Worm (Caenorhabditis elegans): ENCODE data around the gene nemt-1.

The nemt-1 gene

DNA sequence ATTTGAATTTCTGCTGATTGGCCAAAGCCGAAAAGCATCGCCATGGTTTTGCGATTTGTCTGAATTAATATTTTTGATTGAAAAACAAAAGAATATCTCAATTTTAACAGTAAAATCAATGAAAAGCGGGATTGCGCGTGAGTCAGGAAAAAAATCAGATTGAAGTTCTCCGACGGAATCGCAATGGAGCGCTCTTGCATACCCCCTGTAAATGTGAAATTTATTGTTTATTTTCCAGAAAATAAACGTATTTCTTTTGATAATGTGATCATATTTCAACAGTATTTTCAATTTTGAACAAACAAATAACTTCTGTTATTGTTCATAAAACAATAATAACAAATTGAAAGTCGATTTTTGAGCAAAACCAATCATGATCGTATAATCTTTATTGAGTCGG lies 22.4 kb upstream of the nemt-1 start, which contains the start of gene vps-26:
Gene vps-26 (minus strand): TSS at position 200 of the 400 bp plus-strand sequence.
- TF ChIP-seq efl-1 (optimal IDR thresholded peaks at IDR 0.05) (peak; percentile 35 to 43), efl-1 (GFP tag; optimal IDR thresholded peaks at IDR 0.05 in 1 of 2) (peak in 1 of 2 experiments; percentile 38), snu-23 (GFP tag; optimal IDR thresholded peaks at IDR 0.05) (peak; percentile 33), unc-130 (tag; optimal IDR thresholded peaks at IDR 0.05) (no peak), fos-1 (tag; optimal IDR thresholded peaks at IDR 0.05) (no peak), rnt-1 (tag; optimal IDR thresholded peaks at IDR 0.05) (peak; percentile 7), blmp-1 (tag; optimal IDR thresholded peaks at IDR 0.05) (peak; percentile 9), F16B12.6 (tag; optimal IDR thresholded peaks at IDR 0.05) (peak; percentile 3), mep-1 (tag; optimal IDR thresholded peaks at IDR 0.05) (peak; percentile 37), mdl-1 (tag; optimal IDR thresholded peaks at IDR 0.05) (peak in 1 of 2 experiments; percentile 7), irx-1 (tag; optimal IDR thresholded peaks at IDR 0.05) (peak; percentile 13), nhr-20 (tag; optimal IDR thresholded peaks at IDR 0.05) (peak; percentile 8), lin-35 (GFP tag; optimal IDR thresholded peaks at IDR 0.05) (peak; percentile 20 to 39), nhr-85 (tag) (no peak), lin-14 (GFP tag; optimal IDR thresholded peaks at IDR 0.05) (peak; percentile 39), ztf-11 (tag; optimal IDR thresholded peaks at IDR 0.05) (no peak), dpl-1 (GFP tag; optimal IDR thresholded peaks at IDR 0.05) (peak; percentile 1 to 46 (median 13)), xbp-1 (tag; optimal IDR thresholded peaks at IDR 0.05) (peak; percentile 22), lsy-2 (tag; optimal IDR thresholded peaks at IDR 0.05) (peak; percentile 32 to 55), aly-2 (tag; optimal IDR thresholded peaks at IDR 0.05) (no peak), nhr-71 (tag; optimal IDR thresholded peaks at IDR 0.05) (peak; percentile 37), nhr-47 (tag; optimal IDR thresholded peaks at IDR 0.05) (peak; percentile 2)

DNA sequence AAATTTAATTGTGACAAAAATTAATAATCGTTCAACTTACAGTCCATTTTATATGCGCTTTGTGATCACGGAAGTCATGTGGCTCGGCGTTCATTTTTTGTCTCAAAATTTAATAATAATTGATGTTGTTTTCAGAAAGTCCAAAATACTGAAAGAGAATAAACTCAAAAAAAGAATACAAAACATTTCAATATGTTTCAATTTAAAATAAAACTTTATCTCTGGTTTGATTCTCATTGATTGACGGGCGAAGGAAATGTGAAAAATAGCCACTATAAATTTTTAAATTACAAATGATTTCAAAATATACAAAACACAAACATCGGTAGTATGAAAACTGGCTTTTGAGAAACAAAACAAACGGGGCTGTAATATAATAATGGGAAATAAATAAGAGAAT lies 20.0 kb upstream of the nemt-1 start, which contains the start of gene T20D3.6:
Gene T20D3.6 (minus strand): TSS at position 101 of the 400 bp plus-strand sequence.
- TF ChIP-seq nhr-237 (tag; optimal IDR thresholded peaks at IDR 0.05) (no peak), zip-4 (GFP tag; optimal IDR thresholded peaks at IDR 0.05) (no peak), tbx-2 (tag; optimal IDR thresholded peaks at IDR 0.05) (no peak), efl-1 (optimal IDR thresholded peaks at IDR 0.05) (no peak), efl-1 (GFP tag; optimal IDR thresholded peaks at IDR 0.05 in 1 of 2) (no peak), lin-15B (tag; optimal IDR thresholded peaks at IDR 0.05) (no peak)

DNA sequence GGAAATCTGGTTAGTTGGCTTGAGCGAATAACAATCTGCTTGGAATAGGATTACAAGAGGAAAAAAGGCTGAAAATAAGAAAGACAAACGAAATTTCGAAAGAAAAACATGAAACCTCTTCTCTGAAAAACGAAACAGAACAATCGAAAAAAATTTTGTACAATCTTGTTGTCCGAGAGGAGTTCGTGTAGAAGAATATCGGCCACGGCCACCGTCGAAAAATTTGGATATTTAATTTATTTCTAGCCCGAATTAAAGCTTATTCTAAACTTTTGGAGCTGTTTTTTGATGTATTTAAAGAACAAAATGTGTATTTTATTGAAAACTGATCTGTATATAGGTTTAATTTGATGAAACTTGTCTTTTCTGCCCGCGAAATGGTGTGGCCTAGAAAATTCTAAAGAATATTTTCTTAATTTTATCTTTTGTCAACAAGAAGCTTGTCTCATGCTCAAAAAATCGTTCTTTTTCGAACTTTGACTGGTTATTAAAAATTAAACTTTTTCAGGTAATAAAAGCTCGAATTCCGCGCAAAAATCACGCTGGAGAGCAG lies 17.4 kb upstream of the nemt-1 start, which contains the start of gene T20D3.5:
Gene T20D3.5 (plus strand): TSS at position 503 of the 553 bp plus-strand sequence.
- TF ChIP-seq dpl-1 (GFP tag; optimal IDR thresholded peaks at IDR 0.05) = no peak
- TF ChIP-seq dsc-1 (tag; optimal IDR thresholded peaks at IDR 0.05) = no peak
- peak; percentile 13 for TF ChIP-seq rnt-1 (tag; optimal IDR thresholded peaks at IDR 0.05)
- TF ChIP-seq C34B4.2 (tag; optimal IDR thresholded peaks at IDR 0.05) = no peak

DNA sequence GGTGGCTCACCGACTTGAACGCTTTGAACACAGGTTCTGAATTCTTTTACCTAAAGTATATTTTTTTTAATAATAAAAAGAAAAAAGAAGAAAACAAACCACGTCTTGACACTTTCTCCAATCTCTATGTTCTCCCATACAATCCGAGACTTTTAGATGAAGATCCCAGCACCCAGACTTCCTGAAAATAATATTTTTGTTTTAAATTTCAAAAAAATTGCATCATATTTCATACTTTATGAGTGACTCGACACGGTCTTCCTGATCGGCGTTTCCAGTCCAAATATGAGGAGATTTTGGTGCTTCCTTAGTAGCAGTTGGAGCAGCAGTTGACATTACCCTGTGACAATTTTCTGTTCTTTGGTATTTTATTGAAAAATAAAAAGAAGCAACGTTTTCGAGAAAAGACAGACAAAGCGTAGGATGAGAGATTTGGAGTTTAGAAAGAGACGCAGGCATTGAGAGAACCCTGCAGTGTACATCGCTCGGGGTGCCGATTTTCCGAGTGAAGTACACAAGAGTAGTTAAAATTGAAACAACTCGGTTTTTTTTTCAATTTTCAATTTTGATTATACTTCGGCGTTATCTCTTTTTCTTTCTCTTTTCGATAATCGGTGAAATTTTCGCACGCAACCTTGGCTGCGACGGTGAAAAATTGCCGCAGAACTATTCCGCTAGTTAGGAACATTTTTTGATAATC lies 16.5 kb upstream of the nemt-1 start, which contains the start of the genes coa-4 and T20D3.14:
Gene coa-4 (minus strand): TSS at position 51 of the 700 bp plus-strand sequence.
Gene T20D3.14 (minus strand): TSS at position 358 of the 700 bp plus-strand sequence.
- peak in 1 of 6 experiments; percentile 43 for TF ChIP-seq elt-3 (tag; optimal IDR thresholded peaks at IDR 0.05)
- peak; percentile 64 for TF ChIP-seq nhr-20 (tag; optimal IDR thresholded peaks at IDR 0.05)
- TF ChIP-seq jun-1 (tag; optimal IDR thresholded peaks at IDR 0.05) = no peak
- peak; percentile 43 for TF ChIP-seq tbx-2 (tag; optimal IDR thresholded peaks at IDR 0.05)
- no peak for TF ChIP-seq unc-30 (tag; optimal IDR thresholded peaks at IDR 0.05)
- TF ChIP-seq snpc-4 (tag; optimal IDR thresholded peaks at IDR 0.05) = peak; percentile 1
- peak; percentile 75 for TF ChIP-seq lin-14 (GFP tag; optimal IDR thresholded peaks at IDR 0.05)
- peak in 2 of 3 experiments; percentile 17 to 48 for TF ChIP-seq dpl-1 (GFP tag; optimal IDR thresholded peaks at IDR 0.05)
- TF ChIP-seq blmp-1 (tag; optimal IDR thresholded peaks at IDR 0.05) = peak; percentile 39
- peak; percentile 48 for TF ChIP-seq xbp-1 (tag; optimal IDR thresholded peaks at IDR 0.05)
- TF ChIP-seq mep-1 (tag; optimal IDR thresholded peaks at IDR 0.05) = peak; percentile 41
- TF ChIP-seq isw-1 (GFP tag; IDR thresholded peaks at IDR 0.05) = no peak
- no peak for TF ChIP-seq grh-1 (GFP tag; IDR thresholded peaks at IDR 0.05)
- TF ChIP-seq skn-1 (tag; optimal IDR thresholded peaks at IDR 0.05) = no peak
- TF ChIP-seq mab-9 (GFP tag; IDR thresholded peaks at IDR 0.05) = no peak
- TF ChIP-seq nhr-47 (tag; optimal IDR thresholded peaks at IDR 0.05) = peak; percentile 43
- TF ChIP-seq snu-23 (GFP tag; optimal IDR thresholded peaks at IDR 0.05) = peak; percentile 75
- peak in 2 of 3 experiments; percentile 6 to 26 for TF ChIP-seq ceh-82 (tag; optimal IDR thresholded peaks at IDR 0.05)
- peak; percentile 50 to 57 for TF ChIP-seq efl-1 (optimal IDR thresholded peaks at IDR 0.05)
- TF ChIP-seq efl-1 (GFP tag; optimal IDR thresholded peaks at IDR 0.05 in 1 of 2) = peak; percentile 43 to 83
- peak; percentile 41 to 64 for TF ChIP-seq lin-35 (GFP tag; optimal IDR thresholded peaks at IDR 0.05)
- peak; percentile 39 for TF ChIP-seq swsn-7 (tag; optimal IDR thresholded peaks at IDR 0.05)
- TF ChIP-seq nhr-77 (tag; optimal IDR thresholded peaks at IDR 0.05) = peak; percentile 11
- TF ChIP-seq unc-86 (tag; optimal IDR thresholded peaks at IDR 0.05) = no peak
- TF ChIP-seq ces-1 (GFP tag; optimal IDR thresholded peaks at IDR 0.05) = no peak
- peak; percentile 17 for TF ChIP-seq elt-2 (tag; optimal IDR thresholded peaks at IDR 0.05)
- peak; percentile 33 for TF ChIP-seq rnt-1 (tag; optimal IDR thresholded peaks at IDR 0.05)
- no peak for TF ChIP-seq ceh-63 (GFP tag; optimal IDR thresholded peaks at IDR 0.05)
